Worm (Caenorhabditis elegans) whole organism, L2 larva: Measurements from ENCODE around the gene F29C12.6.

Source experiments
- C34F6.9 ChIP-seq: fragments of 150-350 bp; optimal IDR thresholded peaks from 2 replicates; lab custom pipeline; 2014; ENCODE audit warnings: missing biosample characterization, missing genetic modification characterization
- ZK546.5 ChIP-seq: sonication (generic microtip); optimal IDR thresholded peaks from 2 replicates; lab custom pipeline; 2017; ENCODE audit warnings: missing biosample characterization, missing genetic modification characterization
- alr-1 ChIP-seq: fragments of 150-350 bp; optimal IDR thresholded peaks from 2 replicates; lab custom pipeline; 2014; ENCODE audit warnings: missing biosample characterization, missing genetic modification characterization
- aly-2 ChIP-seq: fragments of 150-350 bp; optimal IDR thresholded peaks from 2 replicates; lab custom pipeline; 2014; ENCODE audit warnings: missing biosample characterization, missing genetic modification characterization
- blmp-1 ChIP-seq: sonication (generic microtip); optimal IDR thresholded peaks from 2 replicates; lab custom pipeline; 2017; ENCODE audit warnings: missing genetic modification characterization, mild to moderate bottlenecking, missing compliant biosample characterization, antibody characterized with exemption, moderate library complexity; ENCODE audit not compliant: insufficient read depth
- egl-27 ChIP-seq: sonication (generic microtip); optimal IDR thresholded peaks from 3 replicates; lab custom pipeline; 2017; ENCODE audit warnings: missing biosample characterization, missing genetic modification reagents, missing genetic modification characterization
- elt-1 ChIP-seq: fragments of 150-350 bp; optimal IDR thresholded peaks from 2 replicates; lab custom pipeline; 2014; ENCODE audit warnings: missing biosample characterization, missing genetic modification characterization
- gmeb-1 ChIP-seq: fragments of 150-350 bp; optimal IDR thresholded peaks from 2 replicates; lab custom pipeline; 2014; ENCODE audit warnings: missing biosample characterization, missing genetic modification characterization
- mab-5 ChIP-seq: fragments of 150-350 bp; optimal IDR thresholded peaks from 2 replicates; lab custom pipeline; 2014; ENCODE audit warnings: missing biosample characterization, missing genetic modification characterization
- mbf-1 ChIP-seq: sonication (generic microtip); optimal IDR thresholded peaks from 2 replicates; lab custom pipeline; 2017; ENCODE audit warnings: missing biosample characterization, missing genetic modification characterization
- nhr-11 ChIP-seq: fragments of 150-350 bp; optimal IDR thresholded peaks from 2 replicates; lab custom pipeline; 2014; ENCODE audit warnings: missing biosample characterization, missing genetic modification characterization
- nhr-129 ChIP-seq: fragments of 150-350 bp; optimal IDR thresholded peaks from 2 replicates; lab custom pipeline; 2014; ENCODE audit warnings: missing biosample characterization, missing genetic modification characterization
- nhr-23 ChIP-seq: fragments of 150-350 bp; optimal IDR thresholded peaks from 2 replicates; lab custom pipeline; 2014; ENCODE audit warnings: missing biosample characterization, missing genetic modification reagents, missing genetic modification characterization
- nhr-25 ChIP-seq: fragments of 150-350 bp; sonication (generic microtip); optimal IDR thresholded peaks from 3 replicates; lab custom pipeline; 2014; ENCODE audit warnings: missing biosample characterization, missing genetic modification characterization
- peb-1 ChIP-seq: fragments of 150-350 bp; optimal IDR thresholded peaks from 2 replicates; lab custom pipeline; 2014; ENCODE audit warnings: missing biosample characterization, missing genetic modification characterization
- sem-4 ChIP-seq: fragments of 150-350 bp; optimal IDR thresholded peaks from 2 replicates; lab custom pipeline; 2014; ENCODE audit warnings: missing biosample characterization, missing genetic modification reagents, missing genetic modification characterization
- unc-55 ChIP-seq: fragments of 150-350 bp; sonication (generic microtip); optimal IDR thresholded peaks from 3 replicates; lab custom pipeline; 2014; ENCODE audit warnings: missing biosample characterization, missing genetic modification reagents, missing genetic modification characterization
- zag-1 ChIP-seq: fragments of 150-350 bp; optimal IDR thresholded peaks from 2 replicates; lab custom pipeline; 2014; ENCODE audit warnings: missing biosample characterization, missing genetic modification characterization
- ztf-1 ChIP-seq: fragments of 200-800 bp; sonication (Bioruptor generic); conservative IDR thresholded peaks from 2 replicates; pipeline ENCODE4 v1.3.6; 2022; ENCODE audit warnings: missing genetic modification characterization, missing compliant biosample characterization
- ztf-11 ChIP-seq: sonication (generic microtip); optimal IDR thresholded peaks from 2 replicates; lab custom pipeline; 2017; ENCODE audit warnings: missing biosample characterization, missing genetic modification characterization
- ztf-4 ChIP-seq: fragments of 150-350 bp; optimal IDR thresholded peaks from 2 replicates; lab custom pipeline; 2014; ENCODE audit warnings: missing biosample characterization, missing genetic modification characterization

The F29C12.6 gene

DNA sequence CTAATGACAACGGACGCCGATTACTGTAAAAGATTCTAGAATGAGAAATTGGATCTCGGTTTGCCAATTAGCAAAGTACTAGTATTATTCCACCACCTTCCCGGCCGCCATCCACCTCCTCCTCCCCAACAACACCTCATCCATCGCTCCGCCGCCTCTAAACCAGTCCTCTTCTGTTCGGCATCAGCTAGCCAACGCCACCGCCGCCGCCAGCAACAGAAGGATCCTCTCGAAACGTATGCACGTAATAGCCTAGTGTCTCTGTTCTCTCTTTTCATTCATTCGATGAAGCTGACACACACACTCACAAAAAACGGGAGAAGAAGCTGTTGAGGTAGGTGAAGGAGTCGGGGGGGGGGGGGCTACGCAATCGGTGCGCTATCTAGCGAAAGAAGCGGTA, 41.0 kb downstream of the F29C12.6 start:
- TF ChIP-seq ZK546.5 (tag; lab: Kevin White, UChicago) = no peak
- TF ChIP-seq alr-1 (tag; lab: Kevin White, UChicago) = no peak
- no peak for TF ChIP-seq ztf-11 (tag; lab: Kevin White, UChicago)
- TF ChIP-seq nhr-129 (tag; lab: Kevin White, UChicago) = no peak
- TF ChIP-seq, all 48 proteins: peak for 0

DNA sequence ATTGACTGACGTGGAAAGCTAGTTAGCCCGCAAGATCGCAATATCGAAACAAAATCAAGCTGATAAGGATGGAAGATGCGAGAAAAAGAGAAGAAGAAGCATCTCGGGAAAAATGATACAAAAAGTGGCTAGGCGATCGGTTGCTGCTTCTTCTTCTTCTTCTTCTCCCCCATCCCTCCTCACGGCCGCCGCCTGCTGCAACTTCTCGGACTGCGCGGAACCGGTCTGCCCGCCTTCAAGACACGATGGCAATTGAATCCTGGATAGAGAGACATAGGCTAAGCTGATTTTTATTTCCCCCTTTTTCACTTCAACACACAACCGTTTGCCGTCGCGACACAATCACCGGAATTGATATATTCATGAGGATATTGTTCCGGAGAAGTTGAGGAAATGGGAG, 44.7 kb downstream of the F29C12.6 start:
- TF ChIP-seq aly-2 (tag; lab: Kevin White, UChicago) (no peak), nhr-11 (tag; lab: Kevin White, UChicago) (no peak), ztf-4 (no peak), gmeb-1 (no peak), egl-27 (tag; lab: Kevin White, UChicago) (no peak), blmp-1 (no peak), nhr-23 (tag; lab: Kevin White, UChicago) (no peak), sem-4 (no peak), peb-1 (no peak), C34F6.9 (tag; lab: Kevin White, UChicago) (no peak), elt-1 (tag; lab: Kevin White, UChicago) (no peak), ztf-1 (GFP tag; lab: Robert Waterston, UW) (no peak), mab-5 (no peak), unc-55 (no peak), zag-1 (no peak), mbf-1 (tag; lab: Kevin White, UChicago) (no peak), nhr-25 (tag; lab: Kevin White, UChicago) (no peak), alr-1 (tag; lab: Kevin White, UChicago) (no peak)
